Fruit fly (Drosophila melanogaster) whole organism, embryonic: Measurements from ENCODE around the gene mRpL49.

ENCODE experiments used
- CG11723 ChIP-seq: fragments of 200-800 bp; sonication (Bioruptor generic); optimal IDR thresholded peaks from 2 replicates; lab custom pipeline; 2017; ENCODE audit warnings: missing biosample characterization, mild to moderate bottlenecking, missing genetic modification characterization
- CG17328 ChIP-seq: fragments of 200-800 bp; sonication (Bioruptor generic); IDR thresholded peaks from 2 replicates; pipeline ENCODE4 v1.3.6; 2022; ENCODE audit warnings: missing biosample characterization, missing genetic modification characterization
- CG34224 ChIP-seq: fragments of 200-800 bp; sonication (Bioruptor generic); IDR thresholded peaks from 3 replicates; pipeline ENCODE4 v1.3.6; 2022; ENCODE audit warnings: missing biosample characterization, missing genetic modification characterization; ENCODE audit not compliant: partially characterized antibody
- Ssrp ChIP-seq: fragments of 200-800 bp; sonication (Bioruptor generic); optimal IDR thresholded peaks from 2 replicates; lab custom pipeline; 2018; ENCODE audit warnings: missing biosample characterization, mild to moderate bottlenecking, missing genetic modification characterization, moderate library complexity
- ftz-f1 ChIP-seq: fragments of 200-800 bp; sonication (Bioruptor generic); optimal IDR thresholded peaks from 2 replicates; lab custom pipeline; 2016; ENCODE audit warnings: missing biosample characterization, missing genetic modification characterization
- h ChIP-seq: fragments of >200 bp; optimal IDR thresholded peaks from 2 replicates; lab custom pipeline; 2017
- ro ChIP-seq: fragments of 200-800 bp; sonication (Bioruptor generic); IDR thresholded peaks from 2 replicates; pipeline ENCODE4 v1.3.6; 2022; ENCODE audit warnings: missing biosample characterization, missing genetic modification characterization

DNA sequence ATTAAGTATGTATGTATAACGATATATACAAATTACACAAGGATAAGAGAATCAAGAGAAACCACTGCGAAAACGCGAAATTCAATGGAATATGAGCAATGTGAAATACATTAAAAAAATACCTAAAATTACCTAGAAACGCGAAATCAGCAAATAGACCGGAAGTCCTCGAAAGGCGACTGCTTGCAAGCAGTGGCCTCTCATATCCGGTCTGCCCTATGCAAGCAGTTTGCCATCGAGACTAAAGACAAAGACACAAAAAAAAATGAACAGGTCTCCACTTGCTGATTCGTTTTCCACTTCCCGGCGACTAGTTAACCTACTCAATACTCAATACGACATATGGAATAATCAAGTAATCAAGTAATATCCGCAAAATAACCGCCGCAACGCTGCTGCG lies 40.8 kb downstream of the mRpL49 start:
- no peak for TF ChIP-seq Ssrp (tag; lab: Kevin White, UChicago)
- TF ChIP-seq CG34224 (GFP tag; lab: Robert Waterston, UW): no peak
- TF ChIP-seq ftz-f1 (GFP tag; lab: Kevin White, UChicago): no peak
- peak; percentile 50 for TF ChIP-seq CG17328 (GFP tag; lab: Robert Waterston, UW)
- no peak for TF ChIP-seq h
- no peak for TF ChIP-seq ro (GFP tag; lab: Robert Waterston, UW)
- no peak for TF ChIP-seq CG11723 (GFP tag; lab: Kevin White, UChicago)
